Worm (Caenorhabditis elegans): Measurements from ENCODE around the gene F26F2.7.

ce11 chrV:20633619-20634018 is 52.8 kb downstream of the F26F2.7 start, which contains the start of gene F46B3.15:
- TF ChIP-seq aha-1 (tag) (no peak), lsy-2 (tag; optimal IDR thresholded peaks at IDR 0.05) (no peak), nhr-237 (tag; optimal IDR thresholded peaks at IDR 0.05) (no peak), fkh-10 (GFP tag; optimal IDR thresholded peaks at IDR 0.05) (no peak), pha-4 (GFP tag; IDR thresholded peaks at IDR 0.05) (no peak), pha-4 (tag; optimal IDR thresholded peaks at IDR 0.05) (no peak), zag-1 (tag; optimal IDR thresholded peaks at IDR 0.05) (no peak), attf-4 (tag; optimal IDR thresholded peaks at IDR 0.05) (no peak), unc-39 (tag; optimal IDR thresholded peaks at IDR 0.05) (no peak), F26F4.8 (GFP tag; conservative IDR thresholded peaks at IDR 0.05) (no peak), php-3 (GFP tag; IDR thresholded peaks at IDR 0.05) (no peak), F10B5.3 (tag; optimal IDR thresholded peaks at IDR 0.05) (no peak), nhr-25 (tag; optimal IDR thresholded peaks at IDR 0.05; ENCODE audit: borderline replicate concordance, insufficient read depth) (no peak), ZK546.5 (tag; optimal IDR thresholded peaks at IDR 0.05) (no peak), ceh-82 (tag; optimal IDR thresholded peaks at IDR 0.05) (no peak)
